Worm (Caenorhabditis elegans): ENCODE results near the gene T01D3.6.

DNA sequence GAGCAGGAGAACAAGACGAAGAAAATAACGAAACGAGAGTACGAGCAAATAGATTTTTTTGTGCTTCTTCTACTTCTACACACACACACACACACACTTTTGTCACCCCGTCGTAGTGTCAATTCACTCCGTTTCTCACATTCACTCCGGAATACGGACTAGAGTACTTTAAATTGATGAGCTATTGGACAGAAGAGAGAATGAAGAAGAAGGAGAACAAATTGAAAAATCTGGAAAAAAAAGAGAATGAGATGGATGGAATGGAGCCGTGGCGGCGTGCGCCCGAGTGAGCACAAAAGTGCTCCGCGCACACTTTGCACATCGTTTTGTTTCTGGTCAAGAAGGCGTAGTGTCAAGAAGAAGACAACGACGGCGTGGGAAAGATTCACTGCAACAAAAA, 29.1 kb upstream of the T01D3.6 start:
- TF ChIP-seq T22C8.4 (GFP tag; IDR thresholded peaks at IDR 0.05), result no peak
- no peak for TF ChIP-seq cog-1 (tag; optimal IDR thresholded peaks at IDR 0.05)
- no peak for TF ChIP-seq ztf-29 (GFP tag; IDR thresholded peaks at IDR 0.05)
- TF ChIP-seq med-1 (GFP tag; optimal IDR thresholded peaks at IDR 0.05; ENCODE audit: insufficient read depth), result no peak
- no peak for TF ChIP-seq tab-1 (GFP tag; IDR thresholded peaks at IDR 0.05)
- no peak for TF ChIP-seq flt-1 (GFP tag; IDR thresholded peaks at IDR 0.05)
- TF ChIP-seq klf-2 (GFP tag; conservative IDR thresholded peaks at IDR 0.05), result no peak
- TF ChIP-seq ztf-23 (GFP tag; IDR thresholded peaks at IDR 0.05), result no peak

Data from whole organism, midembryonic.